Worm (Caenorhabditis elegans) whole organism, L2 larva: ENCODE measurements around the gene srxa-7.

Source experiments
- F13H6.1 ChIP-seq: sonication (generic microtip); optimal IDR thresholded peaks from 2 replicates; lab custom pipeline; 2016; ENCODE audit warnings: missing genetic modification characterization, missing compliant biosample characterization
- blmp-1 ChIP-seq: sonication (generic microtip); optimal IDR thresholded peaks from 2 replicates; lab custom pipeline; 2017; ENCODE audit warnings: missing genetic modification characterization, mild to moderate bottlenecking, missing compliant biosample characterization, antibody characterized with exemption, moderate library complexity; ENCODE audit not compliant: insufficient read depth
- lsy-2 ChIP-seq, 2 experiments: fragments of 150-350 bp in 1 of 2; sonication (generic microtip) in 1 of 2; optimal IDR thresholded peaks; 2 replicates each; lab custom pipeline; 2014 to 2017; ENCODE audit warnings: missing biosample characterization in 2 of 2, missing genetic modification characterization in 2 of 2
- skn-1 ChIP-seq: sonication (generic microtip); optimal IDR thresholded peaks from 2 replicates; lab custom pipeline; 2017; ENCODE audit warnings: missing biosample characterization, missing genetic modification characterization
- sma-9 ChIP-seq, 2 experiments: fragments of 150-350 bp in 1 of 2; sonication (generic microtip) in 1 of 2; optimal IDR thresholded peaks; 2 replicates each; lab custom pipeline; 2014 to 2016; ENCODE audit warnings: missing genetic modification characterization in 2 of 2, mild to moderate bottlenecking in 1 of 2, missing biosample characterization in 1 of 2, missing compliant biosample characterization in 1 of 2, missing genetic modification reagents in 1 of 2, moderate library complexity in 1 of 2
- snpc-4 ChIP-seq: fragments of 150-350 bp; optimal IDR thresholded peaks from 2 replicates; lab custom pipeline; 2014; ENCODE audit warnings: missing biosample characterization, missing genetic modification characterization
- unc-62 ChIP-seq: fragments of 150-350 bp; optimal IDR thresholded peaks from 2 replicates; lab custom pipeline; 2014; ENCODE audit warnings: missing biosample characterization, missing genetic modification reagents, missing genetic modification characterization

ce11 chrV:16356798-16357197, 49.4 kb downstream of the srxa-7 start:
- no peak for TF ChIP-seq snpc-4 (tag; lab: Kevin White, UChicago)
- no peak for TF ChIP-seq sma-9 (GFP tag; optimal IDR thresholded peaks at IDR 0.05; lab: Kevin White, UChicago)
- TF ChIP-seq sma-9 (tag; optimal IDR thresholded peaks at IDR 0.05; lab: Kevin White, UChicago): no peak
- TF ChIP-seq lsy-2 (tag; optimal IDR thresholded peaks at IDR 0.05; lab: Kevin White, UChicago): no peak
- TF ChIP-seq F13H6.1 (tag; lab: Kevin White, UChicago): no peak
- no peak for TF ChIP-seq blmp-1 (tag; lab: Kevin White, UChicago)
- no peak for TF ChIP-seq unc-62
- no peak for TF ChIP-seq skn-1
